Worm (Caenorhabditis elegans): Measurements from ENCODE around the gene Y19D10B.8.

Gene Y19D10B.8

DNA sequence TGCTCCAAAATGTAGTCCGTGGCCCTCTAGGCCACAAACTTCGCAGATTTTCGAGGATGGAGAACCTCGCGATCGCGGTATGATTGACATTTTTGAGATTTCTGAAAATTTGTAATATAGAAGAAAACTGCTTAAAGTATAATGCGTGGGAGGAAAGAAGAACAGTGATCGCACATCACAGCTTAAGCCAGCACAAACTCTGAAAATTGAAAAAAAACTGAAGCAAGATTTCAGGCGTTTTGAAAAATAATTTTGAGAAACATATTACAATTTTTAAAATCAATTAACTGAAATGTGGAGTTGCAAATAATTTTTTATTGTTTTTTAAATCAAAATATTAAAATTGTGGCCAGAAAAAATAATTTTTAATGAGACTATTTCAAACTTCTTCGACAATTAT is 33.8 kb downstream of the Y19D10B.8 start, which contains the start of gene nhr-275 (continued):
- TF ChIP-seq nfya-1 (tag; optimal IDR thresholded peaks at IDR 0.05; ENCODE audit: borderline replicate concordance, insufficient read depth), result no peak

DNA sequence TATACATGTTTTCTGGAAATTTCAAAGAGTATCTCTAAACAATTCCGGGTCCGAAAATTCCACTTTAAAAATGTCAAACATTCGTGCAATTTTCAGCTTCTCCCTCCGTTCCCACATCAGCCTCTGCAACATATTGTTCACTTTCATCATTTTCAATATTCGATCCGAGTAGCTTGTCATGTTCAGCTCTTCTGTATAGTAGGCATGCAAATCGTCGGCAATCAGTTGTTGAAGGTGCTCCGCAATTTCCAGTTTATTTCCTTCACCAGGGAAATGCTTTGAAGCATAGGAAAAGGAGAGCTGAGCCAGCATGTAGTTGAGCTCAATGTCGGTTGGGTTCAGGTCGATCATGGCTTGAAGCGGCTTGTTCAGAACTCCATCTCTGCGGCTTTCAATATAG is 35.9 kb downstream of the Y19D10B.8 start:
- no peak for TF ChIP-seq mxl-1 (tag; optimal IDR thresholded peaks at IDR 0.05)
- TF ChIP-seq xnd-1 (tag; optimal IDR thresholded peaks at IDR 0.05), result no peak
- no peak for TF ChIP-seq ztf-28 (GFP tag; IDR thresholded peaks at IDR 0.05)
- TF ChIP-seq F10E7.11 (tag; optimal IDR thresholded peaks at IDR 0.05), result no peak
- TF ChIP-seq Y56A3A.18 (GFP tag; IDR thresholded peaks at IDR 0.05), result no peak
- no peak for TF ChIP-seq bed-1 (GFP tag; IDR thresholded peaks at IDR 0.05)
- TF ChIP-seq snpc-1.1 (tag; optimal IDR thresholded peaks at IDR 0.05; ENCODE audit: insufficient read depth), result no peak
- TF ChIP-seq hlh-12 (tag; optimal IDR thresholded peaks at IDR 0.05), result no peak
- TF ChIP-seq chd-7 (tag; optimal IDR thresholded peaks at IDR 0.05), result no peak
- no peak for TF ChIP-seq dox-1 (GFP tag; IDR thresholded peaks at IDR 0.05)
- no peak for TF ChIP-seq cebp-2 (GFP tag; IDR thresholded peaks at IDR 0.05)
- TF ChIP-seq nhr-120 (GFP tag; IDR thresholded peaks at IDR 0.05), result no peak
- TF ChIP-seq nhr-80 (tag; optimal IDR thresholded peaks at IDR 0.05), result no peak

DNA sequence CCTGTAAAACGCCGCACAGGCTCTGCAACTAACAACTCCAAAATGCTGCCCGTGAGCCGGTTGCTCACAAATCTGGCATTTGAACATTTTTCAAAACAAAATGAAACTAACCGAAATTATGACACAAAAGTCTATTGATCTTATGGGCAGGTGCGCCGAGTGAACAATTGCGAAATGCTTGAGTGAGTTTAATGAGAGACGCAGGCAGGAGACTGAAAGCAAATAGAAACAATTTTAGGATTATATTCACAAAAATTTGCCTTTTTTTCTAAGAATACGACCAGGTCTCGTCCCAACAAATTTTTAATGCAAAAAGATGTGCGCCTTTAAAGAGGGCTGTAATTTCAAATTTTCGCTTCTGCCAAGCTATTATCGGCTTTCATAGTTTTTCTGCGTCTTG is 36.4 kb downstream of the Y19D10B.8 start, which contains the start of gene nhr-183:
Gene nhr-183 (minus strand): TSS at position 180 of the 400 bp plus-strand sequence.
- TF ChIP-seq somi-1 (GFP tag; optimal IDR thresholded peaks at IDR 0.05) (no peak), tlf-1 (GFP tag; optimal IDR thresholded peaks at IDR 0.05) (no peak), madf-8 (GFP tag; conservative IDR thresholded peaks at IDR 0.05) (no peak), cebp-1 (GFP tag; IDR thresholded peaks at IDR 0.05) (peak; percentile 69; the same call in 1 of the 2 replicates), cebp-1 (tag; optimal IDR thresholded peaks at IDR 0.05) (peak; percentile 90), nhr-90 (tag; optimal IDR thresholded peaks at IDR 0.05) (no peak)

DNA sequence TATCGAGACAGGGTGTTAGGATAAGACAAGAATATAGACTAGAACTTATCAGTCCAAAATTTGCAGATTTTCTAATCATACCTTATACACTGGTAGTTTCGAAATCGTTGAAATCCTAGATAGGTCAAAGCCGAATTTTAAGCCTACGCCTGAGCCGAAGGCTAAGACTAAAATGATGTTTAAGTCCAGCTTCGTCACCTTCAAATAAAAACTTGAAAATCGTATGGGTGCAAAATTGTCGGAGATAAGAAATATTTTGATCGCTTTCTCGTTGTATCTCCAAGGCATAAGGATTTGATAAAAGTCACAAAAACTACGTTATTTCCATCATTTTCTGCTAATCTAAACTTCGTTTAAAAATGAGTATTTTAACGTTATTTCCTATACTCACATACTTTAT is 40.1 kb downstream of the Y19D10B.8 start, which contains the start of gene F41B5.12:
Gene F41B5.12 (plus strand): TSS at position 301 of the 400 bp plus-strand sequence.
- TF ChIP-seq die-1 (tag; optimal IDR thresholded peaks at IDR 0.05) (no peak), nhr-120 (GFP tag; IDR thresholded peaks at IDR 0.05) (no peak), efl-1 (GFP tag; optimal IDR thresholded peaks at IDR 0.05) (no peak), dpff-1 (tag; optimal IDR thresholded peaks at IDR 0.05) (no peak), ztf-28 (GFP tag; IDR thresholded peaks at IDR 0.05) (no peak), Y56A3A.18 (GFP tag; IDR thresholded peaks at IDR 0.05) (no peak), B0019.2 (GFP tag; conservative IDR thresholded peaks at IDR 0.05) (no peak), let-526 (GFP tag; IDR thresholded peaks at IDR 0.05) (no peak), ZK185.1 (tag; optimal IDR thresholded peaks at IDR 0.05; ENCODE audit: poor library complexity, severe bottlenecking) (no peak), snpc-1.1 (tag; optimal IDR thresholded peaks at IDR 0.05; ENCODE audit: insufficient read depth) (no peak), sptf-2 (GFP tag; optimal IDR thresholded peaks at IDR 0.05) (no peak)

DNA sequence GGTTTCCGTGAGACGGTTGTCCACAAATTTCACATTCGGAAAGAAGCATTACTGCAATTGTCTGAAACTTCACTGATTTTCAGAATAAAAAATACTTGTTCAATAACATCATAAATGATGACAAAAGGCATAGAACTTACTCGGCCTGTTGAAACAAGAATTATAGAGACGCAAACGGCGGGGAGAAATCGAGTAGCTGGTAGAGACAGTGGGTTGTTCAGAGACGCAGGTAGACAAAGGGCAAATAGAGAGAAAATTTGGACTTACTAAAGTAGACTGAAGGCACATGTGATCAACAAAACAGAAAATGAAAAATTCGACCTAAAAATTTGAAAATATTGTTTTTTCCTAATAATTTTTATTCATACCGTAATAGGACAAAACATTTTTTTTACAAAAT is 41.1 kb downstream of the Y19D10B.8 start, which contains the start of gene nhr-182:
Gene nhr-182 (minus strand): TSS at position 178 of the 400 bp plus-strand sequence.
- peak; percentile 2 for TF ChIP-seq attf-5 (GFP tag; optimal IDR thresholded peaks at IDR 0.05)
- TF ChIP-seq attf-3 (GFP tag; conservative IDR thresholded peaks at IDR 0.05), result no peak
- TF ChIP-seq nhr-120 (GFP tag; IDR thresholded peaks at IDR 0.05), result no peak
- no peak for TF ChIP-seq dpff-1 (tag; optimal IDR thresholded peaks at IDR 0.05)
- TF ChIP-seq B0035.1 (tag; optimal IDR thresholded peaks at IDR 0.05), result no peak
- TF ChIP-seq cebp-1 (GFP tag; IDR thresholded peaks at IDR 0.05), result no peak
- TF ChIP-seq cebp-1 (tag; optimal IDR thresholded peaks at IDR 0.05), result peak; percentile 3
- no peak for TF ChIP-seq rpc-1 (optimal IDR thresholded peaks at IDR 0.05)
- no peak for TF ChIP-seq rpc-1 (tag; optimal IDR thresholded peaks at IDR 0.05)
- peak; percentile 76; the same call in 1 of the 2 replicates for TF ChIP-seq hmg-1.2 (GFP tag; IDR thresholded peaks at IDR 0.05)
- no peak for TF ChIP-seq snpc-1.1 (tag; optimal IDR thresholded peaks at IDR 0.05; ENCODE audit: insufficient read depth)
- TF ChIP-seq ceh-58 (GFP tag; IDR thresholded peaks at IDR 0.05), result no peak
- peak; percentile 14 for TF ChIP-seq nhr-80 (tag; optimal IDR thresholded peaks at IDR 0.05)
- TF ChIP-seq F55B11.4 (tag; optimal IDR thresholded peaks at IDR 0.05; ENCODE audit: borderline replicate concordance, insufficient read depth), result no peak
